Fruit fly (Drosophila melanogaster): ENCODE measurements around the gene Rab7.
A peak's percentile ranks its signal among the peaks of the same experiment; 100 is the strongest.

Rab7 gene

dm6 chr3R:24024123-24024522, 31.3 kb downstream of the Rab7 start (continued):
- TF ChIP-seq CG34406 (GFP tag; optimal IDR thresholded peaks at IDR 0.05) (no peak), Sox14 (GFP tag; optimal IDR thresholded peaks at IDR 0.05) (peak; percentile 59), ss (GFP tag; optimal IDR thresholded peaks at IDR 0.05) (peak; percentile 20 to 30), CG3919 (GFP tag; optimal IDR thresholded peaks at IDR 0.05) (peak; percentile 42), CG9139 (GFP tag; optimal IDR thresholded peaks at IDR 0.05) (no peak), CG6792 (GFP tag; optimal IDR thresholded peaks at IDR 0.05) (peak; percentile 27), Eip93F (GFP tag; optimal IDR thresholded peaks at IDR 0.05) (no peak)

dm6 chr3R:24024688-24025087, 31.9 kb downstream of the Rab7 start:
- TF ChIP-seq CG15336 (GFP tag; IDR thresholded peaks at IDR 0.05) = no peak

- TF ChIP-seq dsx (GFP tag; optimal IDR thresholded peaks at IDR 0.05; ENCODE audit: poor library complexity, severe bottlenecking) = no peak
- TF ChIP-seq CG32006 (GFP tag; optimal IDR thresholded peaks at IDR 0.05) = peak; percentile 58
- no peak for TF ChIP-seq CG8119 (GFP tag; IDR thresholded peaks at IDR 0.05)
- no peak for TF ChIP-seq CG7368 (GFP tag; optimal IDR thresholded peaks at IDR 0.05)
- no peak for TF ChIP-seq Eip93F (GFP tag; optimal IDR thresholded peaks at IDR 0.05)
- no peak for TF ChIP-seq vri (GFP tag; optimal IDR thresholded peaks at IDR 0.05)
- TF ChIP-seq Hr4 (GFP tag; optimal IDR thresholded peaks at IDR 0.05) = peak; percentile 25
- peak; percentile 27 for TF ChIP-seq OdsH (GFP tag; optimal IDR thresholded peaks at IDR 0.05)
- no peak for TF ChIP-seq lz (GFP tag; optimal IDR thresholded peaks at IDR 0.05)
- peak; percentile 74 for TF ChIP-seq Eip78C (GFP tag)
- TF ChIP-seq Blimp-1 (GFP tag; optimal IDR thresholded peaks at IDR 0.05) = no peak
- TF ChIP-seq cyc (GFP tag; optimal IDR thresholded peaks at IDR 0.05) = peak; percentile 33
- peak; percentile 77 for TF ChIP-seq svp (GFP tag)
- TF ChIP-seq ss (GFP tag; optimal IDR thresholded peaks at IDR 0.05) = no peak
- TF ChIP-seq CG6163 (GFP tag; IDR thresholded peaks at IDR 0.05) = no peak
- peak; percentile 47 for TF ChIP-seq Met (GFP tag; optimal IDR thresholded peaks at IDR 0.05)
- peak; percentile 53 for TF ChIP-seq Hr39 (GFP tag; optimal IDR thresholded peaks at IDR 0.05)
- TF ChIP-seq CG15336 (GFP tag; IDR thresholded peaks at IDR 0.05) = peak; percentile 51; the same call in 1 of the 2 replicates
- peak; percentile 35 for TF ChIP-seq Sox14 (GFP tag; optimal IDR thresholded peaks at IDR 0.05)
- TF ChIP-seq Ets96B (tag; optimal IDR thresholded peaks at IDR 0.05) = peak; percentile 12
- TF ChIP-seq CG6854 (GFP tag; optimal IDR thresholded peaks at IDR 0.05) = no peak
- TF ChIP-seq fd85E (GFP tag; optimal IDR thresholded peaks at IDR 0.05) = no peak
- peak; percentile 10 for TF ChIP-seq CG3919 (GFP tag; optimal IDR thresholded peaks at IDR 0.05)
- TF ChIP-seq CG8632 (GFP tag; optimal IDR thresholded peaks at IDR 0.05) = no peak
- no peak for TF ChIP-seq fd59A (GFP tag; optimal IDR thresholded peaks at IDR 0.05)
- peak; percentile 26 for TF ChIP-seq Smox (GFP tag; optimal IDR thresholded peaks at IDR 0.05)
- TF ChIP-seq CG31627 (GFP tag; optimal IDR thresholded peaks at IDR 0.05) = peak; percentile 40
- no peak for TF ChIP-seq Sox15 (GFP tag; optimal IDR thresholded peaks at IDR 0.05)
- peak; percentile 5 for TF ChIP-seq CG3032 (tag; optimal IDR thresholded peaks at IDR 0.05)
- peak; percentile 44; the same call in 2 of the 3 replicates for TF ChIP-seq eg (GFP tag; IDR thresholded peaks at IDR 0.05)
- peak; percentile 22 for TF ChIP-seq acj6 (GFP tag; optimal IDR thresholded peaks at IDR 0.05)
- no peak for TF ChIP-seq CG16779 (tag; optimal IDR thresholded peaks at IDR 0.05)
- TF ChIP-seq pdm3 (GFP tag; optimal IDR thresholded peaks at IDR 0.05) = peak; percentile 47
- TF ChIP-seq Sox102F (GFP tag; optimal IDR thresholded peaks at IDR 0.05) = peak; percentile 14
- TF ChIP-seq Eip75B (GFP tag; optimal IDR thresholded peaks at IDR 0.05) = peak; percentile 0
- no peak for TF ChIP-seq CG11294 (GFP tag; IDR thresholded peaks at IDR 0.05)
- peak; percentile 41 for TF ChIP-seq achi (GFP tag; optimal IDR thresholded peaks at IDR 0.05)
- TF ChIP-seq topi (GFP tag; optimal IDR thresholded peaks at IDR 0.05) = peak; percentile 11
- peak; percentile 30 for TF ChIP-seq esn (GFP tag; optimal IDR thresholded peaks at IDR 0.05)
- no peak for TF ChIP-seq Lpt (GFP tag; optimal IDR thresholded peaks at IDR 0.05)
Measured at dm6 chr3R:24025715-24026467, 33.1 kb downstream of the Rab7 start.
